Worm (Caenorhabditis elegans): ENCODE measurements around the gene F57B9.3.

DNA sequence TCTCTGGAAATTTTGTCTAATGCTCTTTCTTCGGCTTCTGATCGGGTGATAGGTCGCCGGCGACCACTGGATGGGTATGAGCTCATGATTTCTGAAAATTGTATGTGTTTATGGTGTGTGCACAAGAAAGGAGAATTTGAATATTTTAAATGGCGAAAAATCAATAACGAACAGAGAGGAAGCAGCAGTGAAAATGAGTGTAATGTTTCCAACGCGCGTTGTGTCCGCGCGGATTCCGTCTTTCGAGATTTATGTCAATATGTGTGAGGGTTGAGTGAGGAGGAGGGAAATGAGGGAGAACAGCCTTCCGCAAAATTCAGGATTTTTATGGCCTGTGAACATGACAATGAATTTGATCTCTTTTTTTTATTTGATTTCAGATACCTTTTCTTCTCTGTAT is 10.9 kb upstream of the F57B9.3 start, which contains the start of gene flap-1:
- TF ChIP-seq ceh-13 (GFP tag; optimal IDR thresholded peaks at IDR 0.05), result no peak
- no peak for TF ChIP-seq tra-4 (tag; optimal IDR thresholded peaks at IDR 0.05)
- TF ChIP-seq ama-1 (optimal IDR thresholded peaks at IDR 0.05), result no peak
- TF ChIP-seq hmg-4 (GFP tag; optimal IDR thresholded peaks at IDR 0.05), result no peak
- no peak for TF ChIP-seq sea-1 (GFP tag; conservative IDR thresholded peaks at IDR 0.05)
